Worm (Caenorhabditis elegans) whole organism, L4/young adult: ENCODE data around the gene srx-64.

Experiments used
- W03F9.2 ChIP-seq: fragments of 150-350 bp; optimal IDR thresholded peaks from 2 replicates; lab custom pipeline; 2014; ENCODE audit warnings: missing biosample characterization, missing genetic modification characterization
- dao-5 ChIP-seq: sonication (generic microtip); optimal IDR thresholded peaks from 2 replicates; lab custom pipeline; 2016; ENCODE audit warnings: missing genotype, missing genetic modification characterization, moderate library complexity, missing compliant biosample characterization
- him-1 ChIP-seq: sonication (generic microtip); optimal IDR thresholded peaks from 2 replicates; lab custom pipeline; 2016; ENCODE audit warnings: missing genotype, missing genetic modification reagents, missing genetic modification characterization, missing compliant biosample characterization

DNA sequence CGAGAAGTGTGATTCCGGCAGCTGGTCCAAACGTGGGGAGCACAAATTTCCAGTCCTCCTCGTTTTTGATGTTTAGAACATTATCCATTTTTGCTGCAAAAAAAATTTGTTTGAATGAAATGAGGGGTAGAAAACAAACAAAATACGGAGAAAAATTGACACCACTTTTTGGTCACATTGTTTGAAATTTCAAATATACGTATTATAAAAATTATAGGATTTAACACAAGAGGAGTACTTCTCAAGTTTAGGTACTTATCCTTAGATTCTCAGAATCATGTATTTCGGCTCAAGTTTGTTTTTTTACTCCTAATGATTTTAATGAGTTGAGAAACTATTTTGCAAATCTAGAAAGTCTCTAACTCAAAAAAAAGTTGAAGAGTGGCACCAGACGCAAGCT, 37.3 kb upstream of the srx-64 start, which contains the start of gene C17E7.12:
- TF ChIP-seq W03F9.2 (tag; lab: Kevin White, UChicago) (no peak), dao-5 (tag; lab: Kevin White, UChicago) (no peak), him-1 (tag; lab: Kevin White, UChicago) (no peak)
